Fruit fly (Drosophila melanogaster) whole organism, prepupa: ENCODE measurements around the gene pie.

ENCODE experiments used
- Blimp-1 ChIP-seq: fragments of 200-800 bp; sonication (Bioruptor generic); optimal IDR thresholded peaks from 3 replicates; lab custom pipeline; 2017; ENCODE audit warnings: missing biosample characterization, missing genetic modification characterization, mild to moderate bottlenecking, moderate library complexity, missing genetic modification reagents
- CG10631 ChIP-seq: fragments of 200-800 bp; sonication (Bioruptor generic); optimal IDR thresholded peaks from 2 replicates; lab custom pipeline; 2016; ENCODE audit warnings: missing biosample characterization, missing genetic modification characterization
- CG10669 ChIP-seq: fragments of 200-800 bp; sonication (Bioruptor generic); optimal IDR thresholded peaks from 3 replicates; lab custom pipeline; 2018; ENCODE audit warnings: missing biosample characterization, mild to moderate bottlenecking, missing genetic modification characterization, moderate library complexity
- CG11294 ChIP-seq: fragments of 200-800 bp; sonication (Bioruptor generic); IDR thresholded peaks from 2 replicates; pipeline ENCODE4 v1.3.6; 2022; ENCODE audit warnings: missing biosample characterization, missing genetic modification characterization
- CG11762 ChIP-seq: fragments of 200-800 bp; sonication (Bioruptor generic); optimal IDR thresholded peaks from 3 replicates; lab custom pipeline; 2016; ENCODE audit warnings: missing biosample characterization, missing genetic modification characterization; ENCODE audit not compliant: insufficient read depth
- CG11902 ChIP-seq: fragments of 200-800 bp; sonication (Bioruptor generic); optimal IDR thresholded peaks from 3 replicates; lab custom pipeline; 2016; ENCODE audit warnings: missing biosample characterization, missing genetic modification characterization
- CG15336 ChIP-seq: fragments of 200-800 bp; sonication (Bioruptor generic); IDR thresholded peaks from 2 replicates; pipeline ENCODE4 v1.3.6; 2022; ENCODE audit warnings: missing biosample characterization, missing genetic modification characterization
- CG1621 ChIP-seq: fragments of 200-800 bp; sonication (Bioruptor generic); optimal IDR thresholded peaks from 3 replicates; lab custom pipeline; 2018; ENCODE audit warnings: missing biosample characterization, mild to moderate bottlenecking, missing genetic modification characterization
- CG16779 ChIP-seq: fragments of 200-800 bp; sonication (Bioruptor generic); optimal IDR thresholded peaks from 3 replicates; lab custom pipeline; 2017; ENCODE audit warnings: missing biosample characterization, mild to moderate bottlenecking, missing genetic modification characterization
- CG3032 ChIP-seq: fragments of 200-800 bp; optimal IDR thresholded peaks from 2 replicates; lab custom pipeline; 2019; ENCODE audit warnings: missing biosample characterization, mild to moderate bottlenecking, missing genetic modification characterization, moderate library complexity
- CG31627 ChIP-seq: fragments of 200-800 bp; sonication (Bioruptor generic); optimal IDR thresholded peaks from 3 replicates; lab custom pipeline; 2016; ENCODE audit warnings: missing biosample characterization, missing genetic modification characterization
- CG32006 ChIP-seq: fragments of 200-800 bp; sonication (Bioruptor generic); optimal IDR thresholded peaks from 3 replicates; lab custom pipeline; 2017; ENCODE audit warnings: missing biosample characterization, mild to moderate bottlenecking, missing genetic modification characterization
- CG34406 ChIP-seq: fragments of 200-800 bp; sonication (Bioruptor generic); optimal IDR thresholded peaks from 3 replicates; lab custom pipeline; 2016; ENCODE audit warnings: missing biosample characterization, missing genetic modification characterization
- CG6163 ChIP-seq: fragments of 200-800 bp; sonication (Bioruptor generic); IDR thresholded peaks from 3 replicates; pipeline ENCODE4 v1.3.6; 2022; ENCODE audit warnings: missing biosample characterization, missing genetic modification characterization
- CG6276 ChIP-seq: fragments of 200-800 bp; sonication (Bioruptor generic); optimal IDR thresholded peaks from 2 replicates; lab custom pipeline; 2017; ENCODE audit warnings: missing biosample characterization, mild to moderate bottlenecking, missing genetic modification characterization
- CG6792 ChIP-seq: fragments of 200-800 bp; sonication (Bioruptor generic); optimal IDR thresholded peaks from 3 replicates; lab custom pipeline; 2016; ENCODE audit warnings: missing biosample characterization, missing genetic modification characterization
- CG6854 ChIP-seq: fragments of 200-800 bp; sonication (Bioruptor generic); optimal IDR thresholded peaks from 2 replicates; lab custom pipeline; 2017; ENCODE audit warnings: missing biosample characterization, mild to moderate bottlenecking, missing genetic modification characterization
- CG7368 ChIP-seq: fragments of 200-800 bp; sonication (Bioruptor generic); optimal IDR thresholded peaks from 3 replicates; lab custom pipeline; 2016; ENCODE audit warnings: missing biosample characterization, missing genetic modification characterization
- CG8119 ChIP-seq: fragments of 200-800 bp; sonication (Bioruptor generic); IDR thresholded peaks from 3 replicates; pipeline ENCODE4 v1.3.6; 2022; ENCODE audit warnings: missing biosample characterization, missing genetic modification characterization
- CG8319 ChIP-seq: fragments of 200-800 bp; sonication (Bioruptor generic); optimal IDR thresholded peaks from 3 replicates; lab custom pipeline; 2016; ENCODE audit warnings: missing biosample characterization, missing genetic modification characterization
- CG8632 ChIP-seq: fragments of 200-800 bp; sonication (Bioruptor generic); optimal IDR thresholded peaks from 3 replicates; lab custom pipeline; 2016; ENCODE audit warnings: missing biosample characterization, missing genetic modification characterization
- CG9139 ChIP-seq: fragments of 200-800 bp; sonication (Bioruptor generic); optimal IDR thresholded peaks from 3 replicates; lab custom pipeline; 2017; ENCODE audit warnings: missing biosample characterization, mild to moderate bottlenecking, missing genetic modification characterization
- Eip75B ChIP-seq: fragments of 200-800 bp; sonication (Bioruptor generic); optimal IDR thresholded peaks from 3 replicates; lab custom pipeline; 2016; ENCODE audit warnings: missing biosample characterization, missing genetic modification characterization
- Eip78C ChIP-seq: fragments of 200-800 bp; sonication (Bioruptor generic); peaks from one replicate; lab custom pipeline; 2016; ENCODE audit warnings: missing biosample characterization, missing genetic modification characterization
- Eip93F ChIP-seq: fragments of 200-800 bp; sonication (Bioruptor generic); optimal IDR thresholded peaks from 2 replicates; lab custom pipeline; 2016; ENCODE audit warnings: missing biosample characterization, mild to moderate bottlenecking, missing genetic modification characterization
- Ets21C ChIP-seq: fragments of 200-800 bp; sonication (Bioruptor generic); optimal IDR thresholded peaks from 3 replicates; lab custom pipeline; 2016; ENCODE audit warnings: missing biosample characterization, missing genetic modification characterization
- Ets96B ChIP-seq: fragments of 200-800 bp; optimal IDR thresholded peaks from 2 replicates; lab custom pipeline; 2019; ENCODE audit warnings: missing biosample characterization, mild to moderate bottlenecking, missing genetic modification characterization, moderate library complexity
- Hr4 ChIP-seq: fragments of 200-800 bp; sonication (Bioruptor generic); optimal IDR thresholded peaks from 3 replicates; lab custom pipeline; 2016; ENCODE audit warnings: missing biosample characterization, missing genetic modification characterization
- Lpt ChIP-seq: fragments of 200-800 bp; sonication (Bioruptor generic); optimal IDR thresholded peaks from 3 replicates; lab custom pipeline; 2016; ENCODE audit warnings: missing biosample characterization, missing genetic modification characterization
- OdsH ChIP-seq: fragments of 200-800 bp; sonication (Bioruptor generic); optimal IDR thresholded peaks from 3 replicates; lab custom pipeline; 2016; ENCODE audit warnings: missing biosample characterization, missing genetic modification characterization
- Smox ChIP-seq: fragments of 200-800 bp; sonication (Bioruptor generic); optimal IDR thresholded peaks from 3 replicates; lab custom pipeline; 2016; ENCODE audit warnings: missing biosample characterization, missing genetic modification characterization
- Sox14 ChIP-seq: fragments of 200-800 bp; sonication (Bioruptor generic); optimal IDR thresholded peaks from 3 replicates; lab custom pipeline; 2016; ENCODE audit warnings: missing biosample characterization, missing genetic modification characterization
- achi ChIP-seq: fragments of 200-800 bp; sonication (Bioruptor generic); optimal IDR thresholded peaks from 3 replicates; lab custom pipeline; 2016; ENCODE audit warnings: missing biosample characterization, missing genetic modification characterization
- cyc ChIP-seq: fragments of 200-800 bp; sonication (Bioruptor generic); optimal IDR thresholded peaks from 3 replicates; lab custom pipeline; 2016; ENCODE audit warnings: missing biosample characterization, missing genetic modification characterization
- dac ChIP-seq: fragments of 200-800 bp; sonication (Bioruptor generic); optimal IDR thresholded peaks from 2 replicates; lab custom pipeline; 2017; ENCODE audit warnings: missing biosample characterization, mild to moderate bottlenecking, missing genetic modification characterization
- dsx ChIP-seq: fragments of 200-800 bp; optimal IDR thresholded peaks from 3 replicates; lab custom pipeline; 2019; ENCODE audit warnings: missing biosample characterization, mild to moderate bottlenecking, missing genetic modification characterization, moderate library complexity; ENCODE audit not compliant: poor library complexity, severe bottlenecking
- eg ChIP-seq: fragments of 200-800 bp; sonication (Bioruptor generic); IDR thresholded peaks from 3 replicates; pipeline ENCODE4 v1.3.6; 2022; ENCODE audit warnings: missing biosample characterization, missing genetic modification characterization
- esn ChIP-seq: fragments of 200-800 bp; sonication (Bioruptor generic); optimal IDR thresholded peaks from 2 replicates; lab custom pipeline; 2016; ENCODE audit warnings: missing biosample characterization, mild to moderate bottlenecking, missing genetic modification characterization, moderate library complexity
- fd85E ChIP-seq: fragments of 200-800 bp; sonication (Bioruptor generic); optimal IDR thresholded peaks from 3 replicates; lab custom pipeline; 2016; ENCODE audit warnings: missing biosample characterization, missing genetic modification characterization
- fkh ChIP-seq: fragments of 200-800 bp; sonication (Bioruptor generic); optimal IDR thresholded peaks from 3 replicates; lab custom pipeline; 2017; ENCODE audit warnings: missing biosample characterization, mild to moderate bottlenecking, missing genetic modification characterization, moderate library complexity
- lz ChIP-seq: fragments of 200-800 bp; sonication (Bioruptor generic); optimal IDR thresholded peaks from 3 replicates; lab custom pipeline; 2016; ENCODE audit warnings: missing biosample characterization, missing genetic modification characterization
- pdm3 ChIP-seq: fragments of 200-800 bp; sonication (Bioruptor generic); optimal IDR thresholded peaks from 3 replicates; lab custom pipeline; 2016; ENCODE audit warnings: missing biosample characterization, missing genetic modification characterization
- spab ChIP-seq: fragments of 200-800 bp; sonication (Bioruptor generic); optimal IDR thresholded peaks from 2 replicates; lab custom pipeline; 2017; ENCODE audit warnings: missing biosample characterization, mild to moderate bottlenecking, missing genetic modification characterization, missing genetic modification reagents
- ss ChIP-seq, 2 experiments: fragments of 200-800 bp; sonication (Bioruptor generic); optimal IDR thresholded peaks; 2 replicates in 1 of 2; 3 replicates in 1 of 2; lab custom pipeline; 2017 to 2018; ENCODE audit warnings: mild to moderate bottlenecking in 2 of 2, missing biosample characterization in 2 of 2, missing genetic modification characterization in 2 of 2, moderate library complexity in 1 of 2
- topi ChIP-seq: fragments of 200-800 bp; sonication (Bioruptor generic); optimal IDR thresholded peaks from 3 replicates; lab custom pipeline; 2016; ENCODE audit warnings: missing biosample characterization, missing genetic modification characterization
- vri ChIP-seq: fragments of 200-800 bp; sonication (Bioruptor generic); optimal IDR thresholded peaks from 3 replicates; lab custom pipeline; 2016; ENCODE audit warnings: missing biosample characterization, mild to moderate bottlenecking, missing genetic modification characterization

pie gene

dm6 chr2L:10386208-10386805 lies 36.3 kb downstream of the pie start, which contains the start of the genes Cdk1 and mRpS7 (continued):
- peak; percentile 63 for TF ChIP-seq achi (GFP tag; lab: Kevin White, UChicago)
- TF ChIP-seq Eip78C (GFP tag; lab: Kevin White, UChicago), result peak; percentile 91
- TF ChIP-seq Lpt (GFP tag; lab: Kevin White, UChicago), result peak; percentile 48
- peak; percentile 44 for TF ChIP-seq CG11762
- TF ChIP-seq CG8632 (GFP tag; lab: Kevin White, UChicago), result peak; percentile 51
- TF ChIP-seq CG16779 (tag; lab: Kevin White, UChicago), result no peak
- peak in 1 of 2 experiments; percentile 68 for TF ChIP-seq ss (GFP tag; optimal IDR thresholded peaks at IDR 0.05; lab: Kevin White, UChicago)
- peak; percentile 78 for TF ChIP-seq pdm3 (GFP tag; lab: Kevin White, UChicago)
- TF ChIP-seq Sox14 (GFP tag; lab: Kevin White, UChicago), result peak; percentile 74
- no peak for TF ChIP-seq fkh (GFP tag; lab: Kevin White, UChicago)
- TF ChIP-seq Blimp-1 (GFP tag; lab: Kevin White, UChicago), result no peak
- TF ChIP-seq fd85E, result no peak
- no peak for TF ChIP-seq Eip93F
- TF ChIP-seq CG6276 (GFP tag; lab: Kevin White, UChicago), result no peak
- no peak for TF ChIP-seq spab
- peak; percentile 74 for TF ChIP-seq CG31627 (GFP tag; lab: Kevin White, UChicago)
- peak; percentile 79; the same call in 2 of the 3 replicates for TF ChIP-seq CG8119 (GFP tag; lab: Robert Waterston, UW)
- TF ChIP-seq CG6854 (GFP tag; lab: Kevin White, UChicago), result no peak
- TF ChIP-seq dac, result peak; percentile 28
- TF ChIP-seq esn, result peak; percentile 77

DNA sequence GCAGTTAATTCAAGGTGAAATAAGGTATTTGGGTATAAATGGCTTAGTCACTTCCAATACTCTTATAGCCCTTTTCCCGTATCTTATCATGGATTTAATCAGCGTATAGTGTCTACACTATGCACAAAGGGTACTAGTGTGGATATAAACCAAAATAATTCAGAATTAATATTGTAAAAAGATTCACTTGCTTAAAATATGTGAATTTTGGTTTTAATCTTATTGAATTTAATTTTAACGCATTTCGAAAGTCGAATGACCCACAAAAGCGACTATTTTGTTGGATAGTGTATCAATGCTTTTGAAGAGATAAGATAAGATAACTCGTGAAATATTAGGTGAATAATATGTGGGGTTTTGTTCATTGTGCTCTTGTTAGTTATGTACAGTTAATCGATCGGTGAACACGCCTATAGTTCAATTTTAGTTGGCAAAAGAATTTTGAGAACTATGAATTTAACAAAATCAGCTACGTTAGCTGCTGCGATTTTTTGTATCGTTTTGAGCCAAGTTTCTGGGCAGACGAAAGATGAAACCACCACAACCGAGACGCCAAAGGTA lies 40.6 kb downstream of the pie start, which contains the start of gene CG5096:
Gene CG5096 (plus strand): TSS at position 374 of the 561 bp plus-strand sequence.
- no peak for TF ChIP-seq CG1621 (tag; lab: Kevin White, UChicago)
- TF ChIP-seq CG6792 (GFP tag; lab: Kevin White, UChicago), result peak; percentile 69
- peak; percentile 55 for TF ChIP-seq OdsH (GFP tag; lab: Kevin White, UChicago)
- TF ChIP-seq CG7368, result peak; percentile 51
- TF ChIP-seq CG11294 (GFP tag; lab: Robert Waterston, UW), result no peak
- TF ChIP-seq CG10669 (GFP tag; lab: Kevin White, UChicago), result peak; percentile 51
- TF ChIP-seq CG10631, result peak; percentile 43
- no peak for TF ChIP-seq CG16779 (tag; lab: Kevin White, UChicago)
- peak; percentile 14 for TF ChIP-seq CG11902 (GFP tag; lab: Kevin White, UChicago)
- no peak for TF ChIP-seq CG6163
- no peak for TF ChIP-seq Smox (GFP tag; lab: Kevin White, UChicago)
- peak; percentile 37 for TF ChIP-seq Ets21C (GFP tag; lab: Kevin White, UChicago)
- TF ChIP-seq Eip78C (GFP tag; lab: Kevin White, UChicago), result peak; percentile 92
- TF ChIP-seq Hr4 (GFP tag; lab: Kevin White, UChicago), result peak; percentile 54
- peak; percentile 29 for TF ChIP-seq dsx (GFP tag; lab: Kevin White, UChicago)
- no peak for TF ChIP-seq CG9139
- peak; percentile 72 for TF ChIP-seq Eip75B (GFP tag; lab: Kevin White, UChicago)
- TF ChIP-seq pdm3 (GFP tag; lab: Kevin White, UChicago), result no peak
- peak; percentile 34 for TF ChIP-seq CG11762
- TF ChIP-seq CG3032 (tag; lab: Kevin White, UChicago), result peak; percentile 39
- TF ChIP-seq CG32006 (GFP tag; lab: Kevin White, UChicago), result no peak
- peak; percentile 81 for TF ChIP-seq Eip93F
- peak; percentile 76 for TF ChIP-seq topi (GFP tag; lab: Kevin White, UChicago)
- TF ChIP-seq vri (GFP tag; lab: Kevin White, UChicago), result no peak
- peak; percentile 59 for TF ChIP-seq CG31627 (GFP tag; lab: Kevin White, UChicago)
- peak; percentile 67 for TF ChIP-seq CG15336
- TF ChIP-seq esn, result peak; percentile 81
- peak; percentile 66 for TF ChIP-seq lz
- peak; percentile 33 for TF ChIP-seq fkh (GFP tag; lab: Kevin White, UChicago)
- peak; percentile 62 for TF ChIP-seq Ets96B
- TF ChIP-seq cyc (GFP tag; lab: Kevin White, UChicago), result peak; percentile 64
- TF ChIP-seq CG34406 (GFP tag; lab: Kevin White, UChicago), result peak; percentile 73
- no peak for TF ChIP-seq CG6276 (GFP tag; lab: Kevin White, UChicago)
- TF ChIP-seq ss (GFP tag; optimal IDR thresholded peaks at IDR 0.05; lab: Kevin White, UChicago), result no peak
- no peak for TF ChIP-seq eg (GFP tag; lab: Robert Waterston, UW)
- peak; percentile 69 for TF ChIP-seq CG8632 (GFP tag; lab: Kevin White, UChicago)
- TF ChIP-seq achi (GFP tag; lab: Kevin White, UChicago), result no peak
- no peak for TF ChIP-seq spab
- peak; percentile 63 for TF ChIP-seq Sox14 (GFP tag; lab: Kevin White, UChicago)
- TF ChIP-seq CG8319 (GFP tag; lab: Kevin White, UChicago), result peak; percentile 36
